Fruit fly (Drosophila melanogaster) whole organism, pupa: ENCODE measurements around the gene Vps13D.

Experiments
- CG12605 ChIP-seq: fragments of 200-800 bp; sonication (Bioruptor generic); IDR thresholded peaks from 2 replicates; pipeline ENCODE4 v1.3.6; 2022; ENCODE audit warnings: missing biosample characterization, missing genetic modification characterization
- CG8301 ChIP-seq: fragments of 200-800 bp; sonication (Bioruptor generic); optimal IDR thresholded peaks from 2 replicates; lab custom pipeline; 2018; ENCODE audit warnings: missing biosample characterization, mild to moderate bottlenecking, missing genetic modification characterization
- Pif1A ChIP-seq: fragments of 200-800 bp; sonication (Bioruptor generic); optimal IDR thresholded peaks from 3 replicates; lab custom pipeline; 2016; ENCODE audit warnings: missing biosample characterization, missing genetic modification characterization

DNA sequence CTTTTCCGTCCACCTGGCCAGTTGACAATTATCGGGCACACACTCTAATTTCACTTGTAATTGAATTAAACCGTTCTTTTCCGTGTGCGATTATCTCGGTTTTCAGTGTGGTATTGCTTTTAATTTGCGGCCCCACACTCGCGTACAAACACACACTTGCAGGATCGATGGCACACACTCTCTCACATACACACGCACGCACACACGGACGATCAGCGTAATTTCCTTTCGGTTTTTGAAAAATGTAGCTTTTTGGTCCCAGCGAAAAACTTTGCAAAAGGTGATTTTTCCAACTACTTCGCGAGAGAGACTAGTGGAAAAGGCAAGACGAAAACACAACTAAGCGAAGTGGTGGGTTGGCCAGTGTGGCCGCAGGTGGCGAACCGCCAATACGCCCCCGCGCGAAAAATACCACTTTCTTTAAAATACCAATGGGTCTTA, 49.9 kb downstream of the Vps13D start, which contains the start of gene Atg1:
- TF ChIP-seq CG12605 (peak; percentile 22; the same call in 1 of the 2 replicates), CG8301 (tag; lab: Kevin White, UChicago) (no peak), Pif1A (GFP tag; lab: Kevin White, UChicago) (no peak)
